Worm (Caenorhabditis elegans) whole organism, L4/young adult: ENCODE results near the gene C12D5.9.

ENCODE experiments used
- W03F9.2 ChIP-seq: fragments of 150-350 bp; optimal IDR thresholded peaks from 2 replicates; lab custom pipeline; 2014; ENCODE audit warnings: missing biosample characterization, missing genetic modification characterization
- dao-5 ChIP-seq: sonication (generic microtip); optimal IDR thresholded peaks from 2 replicates; lab custom pipeline; 2016; ENCODE audit warnings: missing genotype, missing genetic modification characterization, moderate library complexity, missing compliant biosample characterization
- him-1 ChIP-seq: sonication (generic microtip); optimal IDR thresholded peaks from 2 replicates; lab custom pipeline; 2016; ENCODE audit warnings: missing genotype, missing genetic modification reagents, missing genetic modification characterization, missing compliant biosample characterization

DNA sequence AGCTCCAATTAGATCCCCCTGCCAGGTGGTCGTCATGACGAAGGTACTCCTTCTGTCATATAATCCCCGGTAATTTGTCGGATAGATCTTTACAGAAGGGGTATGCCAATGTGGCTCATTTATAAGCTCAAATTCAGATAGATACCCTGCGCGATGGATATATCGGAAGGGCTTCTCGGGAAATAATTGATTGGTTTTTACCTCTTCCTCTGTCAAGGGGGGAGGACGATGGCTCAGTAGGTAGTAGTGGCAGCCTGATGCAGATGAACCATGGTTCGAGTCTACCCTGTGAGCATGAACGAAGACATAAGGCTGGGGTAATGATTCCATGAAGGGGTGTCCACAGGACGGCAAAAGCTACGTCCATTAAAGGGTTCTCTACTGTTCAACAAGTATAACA, 42.6 kb downstream of the C12D5.9 start:
- TF ChIP-seq him-1 (tag; lab: Kevin White, UChicago), result no peak
- no peak for TF ChIP-seq dao-5 (tag; lab: Kevin White, UChicago)
- TF ChIP-seq W03F9.2 (tag; lab: Kevin White, UChicago), result no peak
